Fruit fly (Drosophila melanogaster) whole organism, embryonic: ENCODE results near the gene CG14882.
A peak's percentile ranks its signal among the peaks of the same experiment; 100 is the strongest.

ENCODE experiments used
- Aef1 ChIP-seq: fragments of 200-800 bp; sonication (Bioruptor generic); IDR thresholded peaks from 3 replicates; pipeline ENCODE4 v1.3.6; 2022; ENCODE audit warnings: missing biosample characterization, missing genetic modification characterization
- Blimp-1 ChIP-seq: fragments of 200-800 bp; sonication (Bioruptor generic); optimal IDR thresholded peaks from 3 replicates; lab custom pipeline; 2018; ENCODE audit warnings: missing biosample characterization, missing genetic modification characterization, mild to moderate bottlenecking, moderate library complexity, missing genetic modification reagents
- CG10979 ChIP-seq: fragments of 200-800 bp; sonication (Bioruptor generic); optimal IDR thresholded peaks from 2 replicates; lab custom pipeline; 2018; ENCODE audit warnings: missing biosample characterization, mild to moderate bottlenecking, missing genetic modification characterization, moderate library complexity
- CG12104 ChIP-seq: fragments of 200-800 bp; sonication (Bioruptor generic); optimal IDR thresholded peaks from 3 replicates; lab custom pipeline; 2016; ENCODE audit warnings: missing biosample characterization, missing genetic modification characterization
- CG12659 ChIP-seq: fragments of 200-800 bp; sonication (Bioruptor generic); optimal IDR thresholded peaks from 3 replicates; lab custom pipeline; 2017; ENCODE audit warnings: mild to moderate bottlenecking, missing biosample characterization, missing genetic modification reagents, missing genetic modification characterization
- CG15696 ChIP-seq: fragments of 200-800 bp; sonication (Bioruptor generic); optimal IDR thresholded peaks from 2 replicates; lab custom pipeline; 2019; ENCODE audit warnings: missing biosample characterization, mild to moderate bottlenecking, missing genetic modification characterization, moderate library complexity
- CG17328 ChIP-seq: fragments of 200-800 bp; sonication (Bioruptor generic); IDR thresholded peaks from 2 replicates; pipeline ENCODE4 v1.3.6; 2022; ENCODE audit warnings: missing biosample characterization, missing genetic modification characterization
- CG17359 ChIP-seq: fragments of 200-800 bp; sonication (Bioruptor generic); optimal IDR thresholded peaks from 3 replicates; lab custom pipeline; 2018; ENCODE audit warnings: missing biosample characterization, mild to moderate bottlenecking, missing genetic modification characterization, moderate library complexity
- CG18764 ChIP-seq: fragments of 200-800 bp; sonication (Bioruptor generic); optimal IDR thresholded peaks from 3 replicates; lab custom pipeline; 2016; ENCODE audit warnings: missing biosample characterization, missing genetic modification characterization
- CG3163 ChIP-seq: fragments of 200-800 bp; sonication (Bioruptor generic); optimal IDR thresholded peaks from 3 replicates; lab custom pipeline; 2016; ENCODE audit warnings: missing biosample characterization, missing genetic modification characterization
- CG4424 ChIP-seq: fragments of 200-800 bp; sonication (Bioruptor generic); optimal IDR thresholded peaks from 3 replicates; lab custom pipeline; 2016; ENCODE audit warnings: missing biosample characterization, missing genetic modification characterization
- CG5953 ChIP-seq: fragments of 200-800 bp; sonication (Bioruptor generic); IDR thresholded peaks from 2 replicates; pipeline ENCODE4 v1.3.6; 2022; ENCODE audit warnings: missing biosample characterization, missing genetic modification characterization
- CG7786 ChIP-seq: fragments of 200-800 bp; sonication (Bioruptor generic); optimal IDR thresholded peaks from 2 replicates; lab custom pipeline; 2016; ENCODE audit warnings: missing biosample characterization, missing genetic modification characterization
- CG7963 ChIP-seq: fragments of 200-800 bp; sonication (Bioruptor generic); IDR thresholded peaks from 3 replicates; pipeline ENCODE4 v1.3.6; 2022; ENCODE audit warnings: missing biosample characterization, missing genetic modification characterization; ENCODE audit not compliant: partially characterized antibody
- CG8281 ChIP-seq: fragments of 200-800 bp; sonication (Bioruptor generic); optimal IDR thresholded peaks from 2 replicates; lab custom pipeline; 2018; ENCODE audit warnings: missing biosample characterization, mild to moderate bottlenecking, missing genetic modification characterization, moderate library complexity
- CG9797 ChIP-seq: fragments of 200-800 bp; sonication (Bioruptor generic); optimal IDR thresholded peaks from 3 replicates; lab custom pipeline; 2018; ENCODE audit warnings: missing biosample characterization, mild to moderate bottlenecking, missing genetic modification characterization
- Chrac-16 ChIP-seq: fragments of 200-800 bp; sonication (Bioruptor generic); optimal IDR thresholded peaks from 3 replicates; lab custom pipeline; 2016; ENCODE audit warnings: missing biosample characterization, missing genetic modification characterization
- D ChIP-seq, 2 experiments: fragments of 200-800 bp in 1 of 2; fragments of >200 bp in 1 of 2; sonication (Bioruptor generic) in 1 of 2; optimal IDR thresholded peaks; 2 replicates in 1 of 2; 3 replicates in 1 of 2; lab custom pipeline; 2017; ENCODE audit warnings: mild to moderate bottlenecking in 1 of 2, missing biosample characterization in 1 of 2, missing genetic modification characterization in 1 of 2, missing genetic modification reagents in 1 of 2
- HmgZ ChIP-seq: fragments of 200-800 bp; sonication (Bioruptor generic); optimal IDR thresholded peaks from 2 replicates; lab custom pipeline; 2018; ENCODE audit warnings: missing biosample characterization, mild to moderate bottlenecking, missing genetic modification characterization
- Jarid2 ChIP-seq: fragments of 200-800 bp; sonication (Bioruptor generic); optimal IDR thresholded peaks from 3 replicates; lab custom pipeline; 2017; ENCODE audit warnings: mild to moderate bottlenecking, missing biosample characterization, missing genetic modification reagents, missing genetic modification characterization
- Lhr ChIP-seq: fragments of 200-800 bp; sonication (Bioruptor generic); optimal IDR thresholded peaks from 3 replicates; lab custom pipeline; 2017; ENCODE audit warnings: mild to moderate bottlenecking, missing biosample characterization, missing genetic modification reagents, missing genetic modification characterization
- Ravus ChIP-seq: fragments of 200-800 bp; sonication (Bioruptor generic); IDR thresholded peaks from 2 replicates; pipeline ENCODE4 v1.3.6; 2022; ENCODE audit warnings: missing biosample characterization, missing genetic modification characterization
- Sox102F ChIP-seq: fragments of 200-800 bp; sonication (Bioruptor generic); optimal IDR thresholded peaks from 2 replicates; lab custom pipeline; 2018; ENCODE audit warnings: missing biosample characterization, mild to moderate bottlenecking, missing genetic modification characterization, moderate library complexity
- TFAM ChIP-seq: fragments of 200-800 bp; sonication (Bioruptor generic); optimal IDR thresholded peaks from 2 replicates; lab custom pipeline; 2017; ENCODE audit warnings: missing biosample characterization, missing genetic modification characterization, inconsistent platforms
- Taf1 ChIP-seq: fragments of 200-800 bp; sonication (Bioruptor generic); IDR thresholded peaks from 2 replicates; pipeline ENCODE4 v1.3.6; 2022; ENCODE audit warnings: missing biosample characterization, missing genetic modification characterization
- Xbp1 ChIP-seq: fragments of 200-800 bp; sonication (Bioruptor generic); optimal IDR thresholded peaks from 3 replicates; lab custom pipeline; 2016; ENCODE audit warnings: missing biosample characterization, mild to moderate bottlenecking, missing genetic modification characterization
- ab ChIP-seq: fragments of 200-800 bp; sonication (Bioruptor generic); optimal IDR thresholded peaks from 2 replicates; lab custom pipeline; 2016; ENCODE audit warnings: missing biosample characterization, missing genetic modification characterization
- ara ChIP-seq: fragments of 200-800 bp; sonication (Bioruptor generic); IDR thresholded peaks from 2 replicates; pipeline ENCODE4 v1.3.6; 2022; ENCODE audit warnings: missing biosample characterization, missing genetic modification characterization
- chif ChIP-seq, 2 experiments: fragments of 200-800 bp; sonication (Bioruptor generic); optimal IDR thresholded peaks; 3 replicates each; lab custom pipeline; 2016; ENCODE audit warnings: missing biosample characterization in 2 of 2, missing genetic modification characterization in 2 of 2
- dysf ChIP-seq: fragments of 200-800 bp; sonication (Bioruptor generic); IDR thresholded peaks from 3 replicates; pipeline ENCODE4 v1.3.6; 2022; ENCODE audit warnings: missing biosample characterization, missing genetic modification characterization
- emc ChIP-seq: fragments of 200-800 bp; sonication (Bioruptor generic); optimal IDR thresholded peaks from 2 replicates; lab custom pipeline; 2016; ENCODE audit warnings: missing biosample characterization, missing genetic modification characterization
- esg ChIP-seq: fragments of 200-800 bp; sonication (Bioruptor generic); conservative IDR thresholded peaks from 2 replicates; pipeline ENCODE4 v1.3.6; 2022; ENCODE audit warnings: missing biosample characterization, missing genetic modification characterization
- ewg ChIP-seq: fragments of 200-800 bp; sonication (Bioruptor generic); optimal IDR thresholded peaks from 3 replicates; lab custom pipeline; 2017; ENCODE audit warnings: mild to moderate bottlenecking, missing biosample characterization, missing genetic modification reagents, missing genetic modification characterization
- gfzf ChIP-seq: fragments of 200-800 bp; sonication (Bioruptor generic); optimal IDR thresholded peaks from 2 replicates; lab custom pipeline; 2016; ENCODE audit warnings: missing biosample characterization, mild to moderate bottlenecking, missing genetic modification characterization, moderate library complexity
- kah ChIP-seq: fragments of 200-800 bp; sonication (Bioruptor generic); optimal IDR thresholded peaks from 2 replicates; lab custom pipeline; 2018; ENCODE audit warnings: missing biosample characterization, mild to moderate bottlenecking, missing genetic modification characterization
- klu ChIP-seq: fragments of 200-800 bp; sonication (Bioruptor generic); IDR thresholded peaks from 2 replicates; pipeline ENCODE4 v1.3.6; 2022; ENCODE audit warnings: missing biosample characterization, missing genetic modification characterization
- pfk ChIP-seq: fragments of 200-800 bp; sonication (Bioruptor generic); optimal IDR thresholded peaks from 2 replicates; lab custom pipeline; 2018; ENCODE audit warnings: missing biosample characterization, mild to moderate bottlenecking, missing genetic modification characterization, moderate library complexity
- schlank ChIP-seq: fragments of 200-800 bp; sonication (Bioruptor generic); optimal IDR thresholded peaks from 2 replicates; lab custom pipeline; 2018; ENCODE audit warnings: missing biosample characterization, mild to moderate bottlenecking, missing genetic modification characterization
- seq ChIP-seq: fragments of 200-800 bp; sonication (Bioruptor generic); IDR thresholded peaks from 2 replicates; pipeline ENCODE4 v1.3.6; 2022; ENCODE audit warnings: missing biosample characterization, missing genetic modification characterization
- slp2 ChIP-seq: fragments of 200-800 bp; sonication (Bioruptor generic); optimal IDR thresholded peaks from 2 replicates; lab custom pipeline; 2016; ENCODE audit warnings: missing biosample characterization, missing genetic modification characterization
- sob ChIP-seq: fragments of 200-800 bp; sonication (Bioruptor generic); IDR thresholded peaks from 2 replicates; pipeline ENCODE4 v1.3.6; 2022; ENCODE audit warnings: missing biosample characterization, missing genetic modification characterization
- sug ChIP-seq: fragments of 200-800 bp; optimal IDR thresholded peaks from 2 replicates; lab custom pipeline; 2019; ENCODE audit warnings: missing biosample characterization, mild to moderate bottlenecking, missing genetic modification characterization, moderate library complexity
- tll ChIP-seq, 2 experiments: fragments of 200-800 bp in 1 of 2; fragments of >200 bp in 1 of 2; sonication (Bioruptor generic) in 1 of 2; optimal IDR thresholded peaks; 2 replicates each; lab custom pipeline; 2017 to 2019; ENCODE audit warnings: missing biosample characterization in 2 of 2, missing genetic modification characterization in 2 of 2, mild to moderate bottlenecking in 1 of 2, moderate library complexity in 1 of 2
- tna ChIP-seq: fragments of 200-800 bp; sonication (Bioruptor generic); IDR thresholded peaks from 2 replicates; pipeline ENCODE4 v1.3.6; 2022; ENCODE audit warnings: missing biosample characterization, missing genetic modification characterization; ENCODE audit not compliant: partially characterized antibody
- zen ChIP-seq: fragments of 200-800 bp; sonication (Bioruptor generic); optimal IDR thresholded peaks from 3 replicates; lab custom pipeline; 2018; ENCODE audit warnings: missing biosample characterization, mild to moderate bottlenecking, missing genetic modification characterization, moderate library complexity
- zf30C ChIP-seq: fragments of 200-800 bp; sonication (Bioruptor generic); optimal IDR thresholded peaks from 3 replicates; lab custom pipeline; 2018; ENCODE audit warnings: missing biosample characterization, mild to moderate bottlenecking, missing genetic modification characterization

CG14882 gene

dm6 chr3R:16449187-16449973, 6.4 kb downstream of the CG14882 start (continued):
- TF ChIP-seq Aef1 (GFP tag; lab: Robert Waterston, UW) (peak; percentile 90), dysf (GFP tag; lab: Robert Waterston, UW) (peak; percentile 92)
- TF ChIP-seq, all 482 proteins: peak for 437

- TF ChIP-seq CG18764 (GFP tag; lab: Kevin White, UChicago): no peak
- no peak for TF ChIP-seq chif (GFP tag; optimal IDR thresholded peaks at IDR 0.05; lab: Kevin White, UChicago)
- TF ChIP-seq Lhr (GFP tag; lab: Kevin White, UChicago): no peak
- TF ChIP-seq ewg (GFP tag; lab: Kevin White, UChicago): peak; percentile 0
- no peak for TF ChIP-seq CG17359
- no peak for TF ChIP-seq zen (tag; lab: Kevin White, UChicago)
- TF ChIP-seq TFAM (GFP tag; lab: Kevin White, UChicago): no peak
- TF ChIP-seq esg (GFP tag; lab: Robert Waterston, UW): no peak
- no peak for TF ChIP-seq klu (GFP tag; lab: Robert Waterston, UW)
- no peak for TF ChIP-seq CG15696
- no peak for TF ChIP-seq gfzf (GFP tag; lab: Kevin White, UChicago)
- TF ChIP-seq CG4424 (GFP tag; lab: Kevin White, UChicago): no peak
- TF ChIP-seq CG12104 (GFP tag; lab: Kevin White, UChicago): no peak
- TF ChIP-seq seq (GFP tag; lab: Robert Waterston, UW): no peak
- TF ChIP-seq Ravus (GFP tag; lab: Robert Waterston, UW): no peak
- no peak for TF ChIP-seq tna (GFP tag; lab: Robert Waterston, UW)
- no peak for TF ChIP-seq emc (GFP tag; lab: Kevin White, UChicago)
- TF ChIP-seq CG9797 (GFP tag; lab: Kevin White, UChicago): no peak
- peak; percentile 58 for TF ChIP-seq Blimp-1
- TF ChIP-seq schlank: no peak
- no peak for TF ChIP-seq kah (GFP tag; lab: Kevin White, UChicago)
- no peak for TF ChIP-seq CG3163
- no peak for TF ChIP-seq CG8281
- no peak for TF ChIP-seq CG17328
- no peak for TF ChIP-seq CG12659 (GFP tag; lab: Kevin White, UChicago)
- TF ChIP-seq Jarid2 (GFP tag; lab: Kevin White, UChicago): no peak
- TF ChIP-seq zf30C: no peak
- TF ChIP-seq D (optimal IDR thresholded peaks at IDR 0.05; lab: Kevin White, UChicago): no peak
- TF ChIP-seq D (GFP tag; optimal IDR thresholded peaks at IDR 0.05; lab: Kevin White, UChicago): no peak
- TF ChIP-seq ab (GFP tag; lab: Kevin White, UChicago): no peak
- no peak for TF ChIP-seq slp2 (GFP tag; lab: Kevin White, UChicago)
- no peak for TF ChIP-seq Chrac-16 (GFP tag; lab: Kevin White, UChicago)
- TF ChIP-seq ara (GFP tag; lab: Robert Waterston, UW): no peak
- no peak for TF ChIP-seq Sox102F
- TF ChIP-seq Xbp1: no peak
- no peak for TF ChIP-seq CG5953
- no peak for TF ChIP-seq CG7963 (GFP tag; lab: Robert Waterston, UW)
- TF ChIP-seq sob: no peak
- TF ChIP-seq CG10979 (tag; lab: Kevin White, UChicago): no peak
- TF ChIP-seq CG7786: no peak
- no peak for TF ChIP-seq pfk (GFP tag; lab: Kevin White, UChicago)
- TF ChIP-seq sug: peak; percentile 25
- TF ChIP-seq HmgZ (tag; lab: Kevin White, UChicago): no peak
- TF ChIP-seq tll (GFP tag; optimal IDR thresholded peaks at IDR 0.05; lab: Kevin White, UChicago): no peak
- TF ChIP-seq Taf1 (GFP tag; lab: Robert Waterston, UW): no peak
These were observed 10.1 kb downstream of the CG14882 start for dm6 chr3R:16452954-16453587.
